Fruit fly (Drosophila melanogaster) whole organism, prepupa: ENCODE results near the gene Klp68D.

Experiments
- Blimp-1 ChIP-seq: fragments of 200-800 bp; sonication (Bioruptor generic); optimal IDR thresholded peaks from 3 replicates; lab custom pipeline; 2017; ENCODE audit warnings: missing biosample characterization, missing genetic modification characterization, mild to moderate bottlenecking, moderate library complexity, missing genetic modification reagents
- CG11294 ChIP-seq: fragments of 200-800 bp; sonication (Bioruptor generic); IDR thresholded peaks from 2 replicates; pipeline ENCODE4 v1.3.6; 2022; ENCODE audit warnings: missing biosample characterization, missing genetic modification characterization
- CG11762 ChIP-seq: fragments of 200-800 bp; sonication (Bioruptor generic); optimal IDR thresholded peaks from 3 replicates; lab custom pipeline; 2016; ENCODE audit warnings: missing biosample characterization, missing genetic modification characterization; ENCODE audit not compliant: insufficient read depth
- CG15336 ChIP-seq: fragments of 200-800 bp; sonication (Bioruptor generic); IDR thresholded peaks from 2 replicates; pipeline ENCODE4 v1.3.6; 2022; ENCODE audit warnings: missing biosample characterization, missing genetic modification characterization
- CG31627 ChIP-seq: fragments of 200-800 bp; sonication (Bioruptor generic); optimal IDR thresholded peaks from 3 replicates; lab custom pipeline; 2016; ENCODE audit warnings: missing biosample characterization, missing genetic modification characterization
- CG32006 ChIP-seq: fragments of 200-800 bp; sonication (Bioruptor generic); optimal IDR thresholded peaks from 3 replicates; lab custom pipeline; 2017; ENCODE audit warnings: missing biosample characterization, mild to moderate bottlenecking, missing genetic modification characterization
- CG34406 ChIP-seq: fragments of 200-800 bp; sonication (Bioruptor generic); optimal IDR thresholded peaks from 3 replicates; lab custom pipeline; 2016; ENCODE audit warnings: missing biosample characterization, missing genetic modification characterization
- CG3919 ChIP-seq: fragments of 200-800 bp; sonication (Bioruptor generic); optimal IDR thresholded peaks from 3 replicates; lab custom pipeline; 2016; ENCODE audit warnings: missing biosample characterization, missing genetic modification characterization
- CG6163 ChIP-seq: fragments of 200-800 bp; sonication (Bioruptor generic); IDR thresholded peaks from 3 replicates; pipeline ENCODE4 v1.3.6; 2022; ENCODE audit warnings: missing biosample characterization, missing genetic modification characterization
- CG6276 ChIP-seq: fragments of 200-800 bp; sonication (Bioruptor generic); optimal IDR thresholded peaks from 2 replicates; lab custom pipeline; 2017; ENCODE audit warnings: missing biosample characterization, mild to moderate bottlenecking, missing genetic modification characterization
- CG6792 ChIP-seq: fragments of 200-800 bp; sonication (Bioruptor generic); optimal IDR thresholded peaks from 3 replicates; lab custom pipeline; 2016; ENCODE audit warnings: missing biosample characterization, missing genetic modification characterization
- CG6808 ChIP-seq: fragments of 200-800 bp; sonication (Bioruptor generic); optimal IDR thresholded peaks from 3 replicates; lab custom pipeline; 2017; ENCODE audit warnings: missing biosample characterization, missing genetic modification characterization, mild to moderate bottlenecking, moderate library complexity, missing genetic modification reagents
- CG6854 ChIP-seq: fragments of 200-800 bp; sonication (Bioruptor generic); optimal IDR thresholded peaks from 2 replicates; lab custom pipeline; 2017; ENCODE audit warnings: missing biosample characterization, mild to moderate bottlenecking, missing genetic modification characterization
- CG7368 ChIP-seq: fragments of 200-800 bp; sonication (Bioruptor generic); optimal IDR thresholded peaks from 3 replicates; lab custom pipeline; 2016; ENCODE audit warnings: missing biosample characterization, missing genetic modification characterization
- CG8119 ChIP-seq: fragments of 200-800 bp; sonication (Bioruptor generic); IDR thresholded peaks from 3 replicates; pipeline ENCODE4 v1.3.6; 2022; ENCODE audit warnings: missing biosample characterization, missing genetic modification characterization
- CG8319 ChIP-seq: fragments of 200-800 bp; sonication (Bioruptor generic); optimal IDR thresholded peaks from 3 replicates; lab custom pipeline; 2016; ENCODE audit warnings: missing biosample characterization, missing genetic modification characterization
- CG8632 ChIP-seq: fragments of 200-800 bp; sonication (Bioruptor generic); optimal IDR thresholded peaks from 3 replicates; lab custom pipeline; 2016; ENCODE audit warnings: missing biosample characterization, missing genetic modification characterization
- CG9139 ChIP-seq: fragments of 200-800 bp; sonication (Bioruptor generic); optimal IDR thresholded peaks from 3 replicates; lab custom pipeline; 2017; ENCODE audit warnings: missing biosample characterization, mild to moderate bottlenecking, missing genetic modification characterization
- Eip78C ChIP-seq: fragments of 200-800 bp; sonication (Bioruptor generic); peaks from one replicate; lab custom pipeline; 2016; ENCODE audit warnings: missing biosample characterization, missing genetic modification characterization
- Ets21C ChIP-seq: fragments of 200-800 bp; sonication (Bioruptor generic); optimal IDR thresholded peaks from 3 replicates; lab custom pipeline; 2016; ENCODE audit warnings: missing biosample characterization, missing genetic modification characterization
- Ets96B ChIP-seq: fragments of 200-800 bp; optimal IDR thresholded peaks from 2 replicates; lab custom pipeline; 2019; ENCODE audit warnings: missing biosample characterization, mild to moderate bottlenecking, missing genetic modification characterization, moderate library complexity
- Gug ChIP-seq: fragments of 200-800 bp; sonication (Bioruptor generic); IDR thresholded peaks from 2 replicates; pipeline ENCODE4 v1.3.6; 2022; ENCODE audit warnings: missing biosample characterization, missing genetic modification characterization
- Hr38 ChIP-seq: sonication (Bioruptor generic); optimal IDR thresholded peaks from 2 replicates; lab custom pipeline; 2016; ENCODE audit warnings: missing biosample characterization, missing genetic modification characterization
- Hr39 ChIP-seq: fragments of 200-800 bp; sonication (Bioruptor generic); optimal IDR thresholded peaks from 2 replicates; lab custom pipeline; 2016; ENCODE audit warnings: missing biosample characterization, missing genetic modification characterization
- Hr4 ChIP-seq: fragments of 200-800 bp; sonication (Bioruptor generic); optimal IDR thresholded peaks from 3 replicates; lab custom pipeline; 2016; ENCODE audit warnings: missing biosample characterization, missing genetic modification characterization
- Lpt ChIP-seq: fragments of 200-800 bp; sonication (Bioruptor generic); optimal IDR thresholded peaks from 3 replicates; lab custom pipeline; 2016; ENCODE audit warnings: missing biosample characterization, missing genetic modification characterization
- Met ChIP-seq: fragments of 200-800 bp; sonication (Bioruptor generic); optimal IDR thresholded peaks from 3 replicates; lab custom pipeline; 2016; ENCODE audit warnings: missing biosample characterization, missing genetic modification characterization
- Smox ChIP-seq: fragments of 200-800 bp; sonication (Bioruptor generic); optimal IDR thresholded peaks from 3 replicates; lab custom pipeline; 2016; ENCODE audit warnings: missing biosample characterization, missing genetic modification characterization
- Sox102F ChIP-seq: fragments of 200-800 bp; sonication (Bioruptor generic); optimal IDR thresholded peaks from 2 replicates; lab custom pipeline; 2016; ENCODE audit warnings: missing biosample characterization, mild to moderate bottlenecking, missing genetic modification characterization
- Sox14 ChIP-seq: fragments of 200-800 bp; sonication (Bioruptor generic); optimal IDR thresholded peaks from 3 replicates; lab custom pipeline; 2016; ENCODE audit warnings: missing biosample characterization, missing genetic modification characterization
- achi ChIP-seq: fragments of 200-800 bp; sonication (Bioruptor generic); optimal IDR thresholded peaks from 3 replicates; lab custom pipeline; 2016; ENCODE audit warnings: missing biosample characterization, missing genetic modification characterization
- acj6 ChIP-seq: fragments of 200-800 bp; sonication (Bioruptor generic); optimal IDR thresholded peaks from 3 replicates; lab custom pipeline; 2016; ENCODE audit warnings: missing biosample characterization, missing genetic modification characterization
- cyc ChIP-seq: fragments of 200-800 bp; sonication (Bioruptor generic); optimal IDR thresholded peaks from 3 replicates; lab custom pipeline; 2016; ENCODE audit warnings: missing biosample characterization, missing genetic modification characterization
- eg ChIP-seq: fragments of 200-800 bp; sonication (Bioruptor generic); IDR thresholded peaks from 3 replicates; pipeline ENCODE4 v1.3.6; 2022; ENCODE audit warnings: missing biosample characterization, missing genetic modification characterization
- esn ChIP-seq: fragments of 200-800 bp; sonication (Bioruptor generic); optimal IDR thresholded peaks from 2 replicates; lab custom pipeline; 2016; ENCODE audit warnings: missing biosample characterization, mild to moderate bottlenecking, missing genetic modification characterization, moderate library complexity
- fd59A ChIP-seq: fragments of 200-800 bp; sonication (Bioruptor generic); optimal IDR thresholded peaks from 2 replicates; lab custom pipeline; 2017; ENCODE audit warnings: missing biosample characterization, mild to moderate bottlenecking, missing genetic modification characterization, missing genetic modification reagents
- fd85E ChIP-seq: fragments of 200-800 bp; sonication (Bioruptor generic); optimal IDR thresholded peaks from 3 replicates; lab custom pipeline; 2016; ENCODE audit warnings: missing biosample characterization, missing genetic modification characterization
- fkh ChIP-seq: fragments of 200-800 bp; sonication (Bioruptor generic); optimal IDR thresholded peaks from 3 replicates; lab custom pipeline; 2017; ENCODE audit warnings: missing biosample characterization, mild to moderate bottlenecking, missing genetic modification characterization, moderate library complexity
- lz ChIP-seq: fragments of 200-800 bp; sonication (Bioruptor generic); optimal IDR thresholded peaks from 3 replicates; lab custom pipeline; 2016; ENCODE audit warnings: missing biosample characterization, missing genetic modification characterization
- net ChIP-seq: fragments of 200-800 bp; sonication (Bioruptor generic); optimal IDR thresholded peaks from 3 replicates; lab custom pipeline; 2016; ENCODE audit warnings: missing biosample characterization, missing genetic modification characterization
- pdm3 ChIP-seq: fragments of 200-800 bp; sonication (Bioruptor generic); optimal IDR thresholded peaks from 3 replicates; lab custom pipeline; 2016; ENCODE audit warnings: missing biosample characterization, missing genetic modification characterization
- spab ChIP-seq: fragments of 200-800 bp; sonication (Bioruptor generic); optimal IDR thresholded peaks from 2 replicates; lab custom pipeline; 2017; ENCODE audit warnings: missing biosample characterization, mild to moderate bottlenecking, missing genetic modification characterization, missing genetic modification reagents
- ss ChIP-seq, 2 experiments: fragments of 200-800 bp; sonication (Bioruptor generic); optimal IDR thresholded peaks; 2 replicates in 1 of 2; 3 replicates in 1 of 2; lab custom pipeline; 2017 to 2018; ENCODE audit warnings: mild to moderate bottlenecking in 2 of 2, missing biosample characterization in 2 of 2, missing genetic modification characterization in 2 of 2, moderate library complexity in 1 of 2
- topi ChIP-seq: fragments of 200-800 bp; sonication (Bioruptor generic); optimal IDR thresholded peaks from 3 replicates; lab custom pipeline; 2016; ENCODE audit warnings: missing biosample characterization, missing genetic modification characterization
- vri ChIP-seq: fragments of 200-800 bp; sonication (Bioruptor generic); optimal IDR thresholded peaks from 3 replicates; lab custom pipeline; 2016; ENCODE audit warnings: missing biosample characterization, mild to moderate bottlenecking, missing genetic modification characterization

Gene Klp68D

DNA sequence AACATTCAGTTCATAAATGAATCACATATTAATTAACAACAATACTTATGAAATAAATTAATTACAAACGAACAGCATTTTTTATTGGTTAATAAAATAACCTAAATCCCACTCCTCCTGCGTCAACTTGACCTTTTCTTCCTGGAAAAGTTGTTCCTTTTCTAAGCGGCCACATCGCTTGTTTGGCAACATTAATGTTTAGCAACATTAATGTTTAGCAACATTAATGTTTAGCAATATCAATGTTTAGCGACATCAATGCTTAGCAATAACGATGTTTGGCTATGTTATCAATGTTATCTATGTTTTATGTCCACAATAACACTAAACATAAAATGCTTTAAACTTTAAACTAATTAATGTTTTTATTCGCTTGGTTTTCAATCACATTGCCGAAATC lies 21.2 kb downstream of the Klp68D start:
- TF ChIP-seq CG6163 (no peak), Gug (no peak), CG31627 (no peak), Blimp-1 (GFP tag; lab: Kevin White, UChicago) (no peak), cyc (GFP tag; lab: Kevin White, UChicago) (no peak), CG6854 (GFP tag; lab: Kevin White, UChicago) (no peak), CG6808 (GFP tag; lab: Kevin White, UChicago) (no peak), fkh (GFP tag; lab: Kevin White, UChicago) (no peak), ss (GFP tag; optimal IDR thresholded peaks at IDR 0.05; lab: Kevin White, UChicago) (no peak), vri (no peak)
- TF ChIP-seq, all 60 proteins: peak for 0

DNA sequence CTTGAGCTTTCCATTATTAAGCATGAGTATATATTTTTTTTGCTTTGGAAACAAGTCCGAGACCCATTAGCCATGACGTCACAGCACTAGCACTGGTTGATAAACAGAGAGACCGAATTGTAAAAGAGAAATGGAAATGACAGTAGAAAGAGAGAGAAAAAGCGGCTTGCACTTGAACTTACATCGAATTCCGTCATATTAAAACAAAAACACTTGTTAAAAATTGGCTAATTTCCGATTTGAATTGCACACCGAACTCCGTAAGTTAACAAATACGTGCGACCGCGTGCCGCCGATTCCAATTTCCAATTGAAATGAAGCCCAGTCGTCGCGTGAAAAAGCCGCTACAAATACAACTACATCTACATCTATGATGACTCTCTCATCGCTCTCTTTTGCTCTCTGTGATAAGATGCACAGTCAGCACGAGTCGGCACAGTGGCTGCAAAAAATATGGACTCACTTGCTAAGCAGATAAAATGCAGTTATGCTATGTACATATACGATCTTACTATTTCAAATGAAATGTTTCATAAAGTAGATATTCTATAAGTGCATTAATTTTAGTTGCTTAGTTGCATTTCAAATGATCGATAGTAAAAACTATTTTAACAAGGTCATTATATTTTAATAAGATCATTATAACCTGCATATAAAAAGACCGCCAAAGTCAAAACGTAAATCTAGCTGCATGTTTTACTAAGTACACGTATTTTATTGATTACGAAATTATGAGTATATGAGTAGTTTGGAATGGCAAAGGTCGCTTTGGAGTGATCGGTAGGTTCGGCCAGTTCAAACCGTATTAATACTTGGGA lies 24.4 kb downstream of the Klp68D start:
- no peak for TF ChIP-seq Ets21C (GFP tag; lab: Kevin White, UChicago)
- no peak for TF ChIP-seq CG6276 (GFP tag; lab: Kevin White, UChicago)
- TF ChIP-seq vri: peak; percentile 59
- peak; percentile 24 for TF ChIP-seq acj6 (GFP tag; lab: Kevin White, UChicago)
- TF ChIP-seq CG6854 (GFP tag; lab: Kevin White, UChicago): peak; percentile 40
- TF ChIP-seq CG8632: peak; percentile 6
- TF ChIP-seq net: peak; percentile 58
- peak; percentile 61; the same call in 2 of the 3 replicates for TF ChIP-seq eg
- TF ChIP-seq CG9139 (GFP tag; lab: Kevin White, UChicago): no peak
- TF ChIP-seq CG3919 (GFP tag; lab: Kevin White, UChicago): no peak
- TF ChIP-seq achi (GFP tag; lab: Kevin White, UChicago): peak; percentile 38
- no peak for TF ChIP-seq spab (GFP tag; lab: Kevin White, UChicago)
- peak; percentile 44 for TF ChIP-seq Sox14
- peak; percentile 70; the same call in 2 of the 3 replicates for TF ChIP-seq CG6163
- TF ChIP-seq Smox (GFP tag; lab: Kevin White, UChicago): peak; percentile 40
- TF ChIP-seq CG11294 (GFP tag; lab: Robert Waterston, UW): peak; percentile 27; the same call in 1 of the 2 replicates
- TF ChIP-seq lz (GFP tag; lab: Kevin White, UChicago): peak; percentile 38
- TF ChIP-seq ss (GFP tag; optimal IDR thresholded peaks at IDR 0.05; lab: Kevin White, UChicago): no peak
- TF ChIP-seq CG6808 (GFP tag; lab: Kevin White, UChicago): peak; percentile 57
- TF ChIP-seq CG32006 (GFP tag; lab: Kevin White, UChicago): no peak
- TF ChIP-seq CG15336: peak; percentile 50
- peak; percentile 25 for TF ChIP-seq Lpt
- peak; percentile 57 for TF ChIP-seq esn (GFP tag; lab: Kevin White, UChicago)
- no peak for TF ChIP-seq Hr38 (GFP tag; lab: Kevin White, UChicago)
- TF ChIP-seq pdm3 (GFP tag; lab: Kevin White, UChicago): peak; percentile 43
- TF ChIP-seq Ets96B: peak; percentile 5
- peak; percentile 43 for TF ChIP-seq Hr4 (GFP tag; lab: Kevin White, UChicago)
- TF ChIP-seq CG8119 (GFP tag; lab: Robert Waterston, UW): peak; percentile 27; the same call in 2 of the 3 replicates
- TF ChIP-seq CG7368 (GFP tag; lab: Kevin White, UChicago): no peak
- peak; percentile 33 for TF ChIP-seq CG31627
- peak; percentile 4 for TF ChIP-seq CG11762
- TF ChIP-seq Gug: no peak
- peak; percentile 38 for TF ChIP-seq Hr39 (GFP tag; lab: Kevin White, UChicago)
- peak; percentile 30 for TF ChIP-seq fd85E
- TF ChIP-seq Met (GFP tag; lab: Kevin White, UChicago): no peak
- peak; percentile 3 for TF ChIP-seq topi (GFP tag; lab: Kevin White, UChicago)
- no peak for TF ChIP-seq CG8319 (GFP tag; lab: Kevin White, UChicago)
- peak; percentile 63 for TF ChIP-seq Sox102F
- peak; percentile 20 for TF ChIP-seq CG6792 (GFP tag; lab: Kevin White, UChicago)
- peak; percentile 64 for TF ChIP-seq Eip78C
- no peak for TF ChIP-seq fd59A (GFP tag; lab: Kevin White, UChicago)
- TF ChIP-seq CG34406: peak; percentile 14
- TF ChIP-seq, all 60 proteins: peak for 29
